Fruit fly (Drosophila melanogaster) whole organism, embryonic: ENCODE data around the gene SCAR.

Experiments
- BEAF-32 ChIP-seq: fragments of 200-800 bp; sonication (Bioruptor generic); optimal IDR thresholded peaks from 3 replicates; lab custom pipeline; 2017; ENCODE audit warnings: missing biosample characterization, missing genetic modification characterization, mild to moderate bottlenecking, moderate library complexity, missing genetic modification reagents
- CG10462 ChIP-seq: fragments of 200-800 bp; sonication (Bioruptor generic); optimal IDR thresholded peaks from 2 replicates; lab custom pipeline; 2016; ENCODE audit warnings: missing biosample characterization, missing genetic modification characterization
- CG12299 ChIP-seq: fragments of 200-800 bp; sonication (Bioruptor generic); optimal IDR thresholded peaks from 2 replicates; lab custom pipeline; 2018; ENCODE audit warnings: missing biosample characterization, mild to moderate bottlenecking, missing genetic modification characterization
- CG14710 ChIP-seq: fragments of 200-800 bp; sonication (Bioruptor generic); optimal IDR thresholded peaks from 3 replicates; lab custom pipeline; 2019; ENCODE audit warnings: missing biosample characterization, mild to moderate bottlenecking, missing genetic modification characterization, moderate library complexity
- CG15514 ChIP-seq: fragments of 200-800 bp; sonication (Bioruptor generic); optimal IDR thresholded peaks from 3 replicates; lab custom pipeline; 2017; ENCODE audit warnings: missing biosample characterization, missing genetic modification characterization, mild to moderate bottlenecking, moderate library complexity, missing genetic modification reagents
- CG17829 ChIP-seq: fragments of 200-800 bp; optimal IDR thresholded peaks from 2 replicates; lab custom pipeline; 2019; ENCODE audit warnings: missing biosample characterization, mild to moderate bottlenecking, missing genetic modification characterization, moderate library complexity
- CG2116 ChIP-seq: fragments of 200-800 bp; sonication (Bioruptor generic); optimal IDR thresholded peaks from 3 replicates; lab custom pipeline; 2018; ENCODE audit warnings: missing biosample characterization, mild to moderate bottlenecking, missing genetic modification characterization
- CG2875 ChIP-seq: fragments of 200-800 bp; sonication (Bioruptor generic); optimal IDR thresholded peaks from 2 replicates; lab custom pipeline; 2017; ENCODE audit warnings: missing biosample characterization, mild to moderate bottlenecking, missing genetic modification characterization, missing genetic modification reagents
- CG31441 ChIP-seq: fragments of 200-800 bp; sonication (Bioruptor generic); IDR thresholded peaks from 2 replicates; pipeline ENCODE4 v1.3.6; 2022; ENCODE audit warnings: missing biosample characterization, missing genetic modification characterization
- CG3281 ChIP-seq: fragments of 200-800 bp; sonication (Bioruptor generic); optimal IDR thresholded peaks from 3 replicates; lab custom pipeline; 2017; ENCODE audit warnings: missing biosample characterization, mild to moderate bottlenecking, missing genetic modification characterization
- CG4820 ChIP-seq: fragments of 200-800 bp; sonication (Bioruptor generic); optimal IDR thresholded peaks from 3 replicates; lab custom pipeline; 2016; ENCODE audit warnings: missing biosample characterization, missing genetic modification characterization
- CG7556 ChIP-seq: fragments of 200-800 bp; sonication (Bioruptor generic); optimal IDR thresholded peaks from 2 replicates; lab custom pipeline; 2017; ENCODE audit warnings: missing biosample characterization, mild to moderate bottlenecking, missing genetic modification characterization
- CG7839 ChIP-seq: fragments of 200-800 bp; sonication (Bioruptor generic); optimal IDR thresholded peaks from 3 replicates; lab custom pipeline; 2018; ENCODE audit warnings: missing biosample characterization, mild to moderate bottlenecking, missing genetic modification characterization, moderate library complexity
- CG9609 ChIP-seq: fragments of 200-800 bp; sonication (Bioruptor generic); optimal IDR thresholded peaks from 3 replicates; lab custom pipeline; 2016; ENCODE audit warnings: missing biosample characterization, missing genetic modification characterization
- CG9797 ChIP-seq: fragments of 200-800 bp; sonication (Bioruptor generic); optimal IDR thresholded peaks from 3 replicates; lab custom pipeline; 2018; ENCODE audit warnings: missing biosample characterization, mild to moderate bottlenecking, missing genetic modification characterization
- Dref ChIP-seq: fragments of 200-800 bp; sonication (Bioruptor generic); IDR thresholded peaks from 2 replicates; pipeline ENCODE4 v1.3.6; 2022; ENCODE audit warnings: missing biosample characterization, missing genetic modification characterization
- Elba2 ChIP-seq: fragments of 200-800 bp; sonication (Bioruptor generic); optimal IDR thresholded peaks from 3 replicates; lab custom pipeline; 2016; ENCODE audit warnings: missing biosample characterization, missing genetic modification characterization
- Gug ChIP-seq: fragments of 200-800 bp; sonication (Bioruptor generic); IDR thresholded peaks from 4 replicates; pipeline ENCODE4 v1.3.6; 2022; ENCODE audit warnings: missing biosample characterization, missing genetic modification characterization
- Hand ChIP-seq: fragments of 200-800 bp; sonication (Bioruptor generic); optimal IDR thresholded peaks from 2 replicates; lab custom pipeline; 2017; ENCODE audit warnings: mild to moderate bottlenecking, missing biosample characterization, missing genetic modification reagents, missing genetic modification characterization
- Hsf ChIP-seq: fragments of 200-800 bp; sonication (Bioruptor generic); optimal IDR thresholded peaks from 3 replicates; lab custom pipeline; 2016; ENCODE audit warnings: missing biosample characterization, missing genetic modification characterization
- Kr ChIP-seq: fragments of 200-800 bp; sonication (Bioruptor generic); optimal IDR thresholded peaks from 2 replicates; lab custom pipeline; 2017; ENCODE audit warnings: missing biosample characterization, mild to moderate bottlenecking, missing genetic modification characterization
- Meics ChIP-seq: fragments of 200-800 bp; sonication (Bioruptor generic); optimal IDR thresholded peaks from 2 replicates; lab custom pipeline; 2017; ENCODE audit warnings: missing biosample characterization, mild to moderate bottlenecking, missing genetic modification characterization
- Myb ChIP-seq: fragments of 200-800 bp; sonication (Bioruptor generic); optimal IDR thresholded peaks from 2 replicates; lab custom pipeline; 2016; ENCODE audit warnings: missing biosample characterization, missing genetic modification characterization
- Pdp1 ChIP-seq, 2 experiments: fragments of 200-800 bp; sonication (Bioruptor generic); optimal IDR thresholded peaks; 3 replicates each; lab custom pipeline; 2016; ENCODE audit warnings: missing biosample characterization in 2 of 2, missing genetic modification characterization in 2 of 2, mild to moderate bottlenecking in 1 of 2, moderate library complexity in 1 of 2
- Scr ChIP-seq: fragments of 200-800 bp; sonication (Bioruptor generic); IDR thresholded peaks from 2 replicates; pipeline ENCODE4 v1.3.6; 2022; ENCODE audit warnings: missing biosample characterization, missing genetic modification characterization; ENCODE audit not compliant: partially characterized antibody
- YL-1 ChIP-seq: fragments of 200-800 bp; sonication (Bioruptor generic); optimal IDR thresholded peaks from 3 replicates; lab custom pipeline; 2017; ENCODE audit warnings: missing biosample characterization, mild to moderate bottlenecking, missing genetic modification characterization
- ase ChIP-seq: fragments of 200-800 bp; sonication (Bioruptor generic); IDR thresholded peaks from 3 replicates; pipeline ENCODE4 v1.3.6; 2022; ENCODE audit warnings: missing biosample characterization, missing genetic modification characterization
- gfzf ChIP-seq: fragments of 200-800 bp; sonication (Bioruptor generic); optimal IDR thresholded peaks from 2 replicates; lab custom pipeline; 2016; ENCODE audit warnings: missing biosample characterization, mild to moderate bottlenecking, missing genetic modification characterization, moderate library complexity
- nmo ChIP-seq: fragments of 200-800 bp; sonication (Bioruptor generic); optimal IDR thresholded peaks from 2 replicates; lab custom pipeline; 2018; ENCODE audit warnings: missing biosample characterization, mild to moderate bottlenecking, missing genetic modification characterization, moderate library complexity
- odd ChIP-seq: fragments of 200-800 bp; sonication (Bioruptor generic); optimal IDR thresholded peaks from 2 replicates; lab custom pipeline; 2017; ENCODE audit warnings: missing biosample characterization, mild to moderate bottlenecking, missing genetic modification characterization
- ranshi ChIP-seq: fragments of 200-800 bp; sonication (Bioruptor generic); IDR thresholded peaks from 2 replicates; pipeline ENCODE4 v1.3.6; 2022; ENCODE audit warnings: missing biosample characterization, missing genetic modification characterization
- repo ChIP-seq: fragments of 200-800 bp; sonication (Bioruptor generic); optimal IDR thresholded peaks from 2 replicates; lab custom pipeline; 2016; ENCODE audit warnings: missing biosample characterization, missing genetic modification characterization
- row ChIP-seq: fragments of 200-800 bp; sonication (Bioruptor generic); IDR thresholded peaks from 3 replicates; pipeline ENCODE4 v1.3.6; 2022; ENCODE audit warnings: missing biosample characterization, missing genetic modification characterization
- sd ChIP-seq: fragments of 200-800 bp; sonication (Bioruptor generic); optimal IDR thresholded peaks from 3 replicates; lab custom pipeline; 2018; ENCODE audit warnings: missing biosample characterization, mild to moderate bottlenecking, missing genetic modification characterization, moderate library complexity
- sim ChIP-seq: fragments of 200-800 bp; sonication (Bioruptor generic); IDR thresholded peaks from 2 replicates; pipeline ENCODE4 v1.3.6; 2022; ENCODE audit warnings: missing biosample characterization, missing genetic modification characterization
- sr ChIP-seq: fragments of 200-800 bp; sonication (Bioruptor generic); IDR thresholded peaks from 3 replicates; pipeline ENCODE4 v1.3.6; 2022; ENCODE audit warnings: missing biosample characterization, missing genetic modification characterization
- tin ChIP-seq: fragments of 200-800 bp; sonication (Bioruptor generic); optimal IDR thresholded peaks from 3 replicates; lab custom pipeline; 2016; ENCODE audit warnings: missing biosample characterization, missing genetic modification characterization
- vfl ChIP-seq: fragments of 200-800 bp; sonication (Bioruptor generic); optimal IDR thresholded peaks from 2 replicates; lab custom pipeline; 2016; ENCODE audit warnings: missing biosample characterization, missing genetic modification characterization

The SCAR gene

dm6 chr2L:10976046-10976863 lies at the start of gene SCAR, which contains the start of gene ATPsynG (continued):
- TF ChIP-seq CG9797 (GFP tag; lab: Kevin White, UChicago) (peak; percentile 52), BEAF-32 (GFP tag; lab: Kevin White, UChicago) (peak; percentile 14), CG3281 (GFP tag; lab: Kevin White, UChicago) (peak; percentile 98), Hand (GFP tag; lab: Kevin White, UChicago) (no peak), CG2116 (GFP tag; lab: Kevin White, UChicago) (peak; percentile 48), nmo (peak; percentile 32), vfl (GFP tag; lab: Kevin White, UChicago) (no peak), CG31441 (GFP tag; lab: Robert Waterston, UW) (no peak; the same call in 1 of the 2 replicates), CG15514 (GFP tag; lab: Kevin White, UChicago) (peak; percentile 1), CG2875 (no peak), repo (GFP tag; lab: Kevin White, UChicago) (no peak), CG17829 (tag; lab: Kevin White, UChicago) (peak; percentile 22), CG14710 (tag; lab: Kevin White, UChicago) (peak; percentile 47), Pdp1 (GFP tag; optimal IDR thresholded peaks at IDR 0.05; lab: Kevin White, UChicago) (peak in 1 of 2 experiments; percentile 98), CG12299 (tag; lab: Kevin White, UChicago) (no peak), row (GFP tag; lab: Robert Waterston, UW) (peak; percentile 51; the same call in 1 of the 3 replicates), Hsf (no peak), Gug (no peak), Kr (no peak), odd (GFP tag; lab: Kevin White, UChicago) (no peak), gfzf (GFP tag; lab: Kevin White, UChicago) (peak; percentile 58), Scr (GFP tag; lab: Robert Waterston, UW) (peak; percentile 32; the same call in 1 of the 2 replicates), YL-1 (peak; percentile 79), ranshi (no peak), Meics (GFP tag; lab: Kevin White, UChicago) (peak; percentile 13), Myb (GFP tag; lab: Kevin White, UChicago) (peak; percentile 11), Dref (GFP tag; lab: Robert Waterston, UW) (peak; percentile 56), sd (tag; lab: Kevin White, UChicago) (no peak), CG7556 (no peak), CG10462 (no peak), CG9609 (GFP tag; lab: Kevin White, UChicago) (no peak), ase (GFP tag; lab: Robert Waterston, UW) (no peak), sim (GFP tag; lab: Robert Waterston, UW) (no peak), Elba2 (GFP tag; lab: Kevin White, UChicago) (peak; percentile 50), tin (GFP tag; lab: Kevin White, UChicago) (no peak)
- TF ChIP-seq, all 482 proteins: peak for 38

- no peak for TF ChIP-seq CG7839 (tag; lab: Kevin White, UChicago)
- TF ChIP-seq CG4820 (GFP tag; lab: Kevin White, UChicago): no peak
- no peak for TF ChIP-seq sr (GFP tag; lab: Robert Waterston, UW)
Observed at dm6 chr2L:10936362-10936761, 40.2 kb upstream of the SCAR start, which contains the start of gene CG14072. TSS of gene CG14072 (plus strand) at chr2L:10936662.
